Worm (Caenorhabditis elegans): ENCODE measurements around the gene clec-144.

- TF ChIP-seq fkh-10 (GFP tag; optimal IDR thresholded peaks at IDR 0.05): no peak
- no peak for TF ChIP-seq ceh-16 (tag; optimal IDR thresholded peaks at IDR 0.05)
- peak; percentile 33 for TF ChIP-seq nhr-25 (tag; optimal IDR thresholded peaks at IDR 0.05)
- TF ChIP-seq elt-2 (tag; optimal IDR thresholded peaks at IDR 0.05): no peak
- no peak for TF ChIP-seq sea-2 (GFP tag; optimal IDR thresholded peaks at IDR 0.05)
- no peak for TF ChIP-seq daf-12 (tag; optimal IDR thresholded peaks at IDR 0.05)
- TF ChIP-seq ztf-11 (tag; optimal IDR thresholded peaks at IDR 0.05): no peak
- no peak for TF ChIP-seq pha-4 (tag; optimal IDR thresholded peaks at IDR 0.05)
- TF ChIP-seq aly-2 (tag; optimal IDR thresholded peaks at IDR 0.05): no peak
These were observed 12.6 kb downstream of the clec-144 start, which contains the start of gene Y6D1A.2 for ce11 chrII:11819824-11820223.
